1 fruit fly cellular context compared by ENCODE assay signal in genomic region chr3R:11778012-11778865, dm6.
A peak's percentile ranks its signal among the peaks of the same experiment; 100 is the strongest.
TF ChIP-seq lines count a peak whose summit lies in the region.

No protein-coding gene starts in this region.

TF ChIP-seq in whole organism, embryonic, 481 proteins besides CTCF, POLR2A, EP300 and RAD21 (continued from another document):
- TF ChIP-seq Opbp (GFP tag; IDR thresholded peaks at IDR 0.05; lab: Robert Waterston, UW; ENCODE audit: partially characterized antibody) = peak; percentile 75
- TF ChIP-seq CG15073 (GFP tag; optimal IDR thresholded peaks at IDR 0.05; lab: Kevin White, UChicago) = peak; percentile 33
- peak; percentile 83 for TF ChIP-seq CG31441 (GFP tag; IDR thresholded peaks at IDR 0.05; lab: Robert Waterston, UW)
- TF ChIP-seq CG7372 (GFP tag; IDR thresholded peaks at IDR 0.05; lab: Robert Waterston, UW) = no peak
- peak; percentile 68 for TF ChIP-seq Hand (GFP tag; optimal IDR thresholded peaks at IDR 0.05; lab: Kevin White, UChicago)
- peak; percentile 75 for TF ChIP-seq her (GFP tag; optimal IDR thresholded peaks at IDR 0.05; lab: Kevin White, UChicago)
- TF ChIP-seq CG10209 (GFP tag; optimal IDR thresholded peaks at IDR 0.05; lab: Kevin White, UChicago) = peak; percentile 71
- peak; percentile 39 for TF ChIP-seq ssp (GFP tag; IDR thresholded peaks at IDR 0.05; lab: Robert Waterston, UW)
- peak; percentile 55 for TF ChIP-seq CG1529 (GFP tag; optimal IDR thresholded peaks at IDR 0.05; lab: Kevin White, UChicago)
- peak; percentile 57 for TF ChIP-seq CG15269 (tag; optimal IDR thresholded peaks at IDR 0.05; lab: Kevin White, UChicago)
- TF ChIP-seq CG34422 (GFP tag; IDR thresholded peaks at IDR 0.05; lab: Robert Waterston, UW) = peak; percentile 84; the same call in 2 of the 3 replicates
- TF ChIP-seq Hr39 (optimal IDR thresholded peaks at IDR 0.05; lab: Kevin White, UChicago) = no peak
- no peak for TF ChIP-seq Oaz (GFP tag; IDR thresholded peaks at IDR 0.05; lab: Robert Waterston, UW)
- no peak for TF ChIP-seq CG15479 (GFP tag; optimal IDR thresholded peaks at IDR 0.05; lab: Kevin White, UChicago)
- TF ChIP-seq NfI (GFP tag; optimal IDR thresholded peaks at IDR 0.05; lab: Kevin White, UChicago) = peak; percentile 48
- TF ChIP-seq tll (GFP tag; optimal IDR thresholded peaks at IDR 0.05; lab: Kevin White, UChicago) = peak in 1 of 2 experiments; percentile 69
- peak; percentile 18 for TF ChIP-seq slou (GFP tag; optimal IDR thresholded peaks at IDR 0.05; lab: Kevin White, UChicago)
- TF ChIP-seq CG9876 (GFP tag; optimal IDR thresholded peaks at IDR 0.05; lab: Kevin White, UChicago) = no peak
- peak; percentile 79 for TF ChIP-seq tio (GFP tag; optimal IDR thresholded peaks at IDR 0.05; lab: Kevin White, UChicago)
- no peak for TF ChIP-seq ham (GFP tag; IDR thresholded peaks at IDR 0.05; lab: Robert Waterston, UW)
- TF ChIP-seq CG2712 (tag; optimal IDR thresholded peaks at IDR 0.05; lab: Kevin White, UChicago) = peak; percentile 78
- TF ChIP-seq Drgx (GFP tag; IDR thresholded peaks at IDR 0.05; lab: Robert Waterston, UW) = peak; percentile 6; the same call in 1 of the 2 replicates
- no peak for TF ChIP-seq tup (GFP tag; optimal IDR thresholded peaks at IDR 0.05; lab: Kevin White, UChicago)
- TF ChIP-seq hb (GFP tag; IDR thresholded peaks at IDR 0.05; lab: Robert Waterston, UW; ENCODE audit: partially characterized antibody) = no peak
- no peak for TF ChIP-seq h (optimal IDR thresholded peaks at IDR 0.05; lab: Kevin White, UChicago)
- TF ChIP-seq sisA (GFP tag; IDR thresholded peaks at IDR 0.05; lab: Robert Waterston, UW) = peak; percentile 62
- peak; percentile 99 for TF ChIP-seq D19B (GFP tag; optimal IDR thresholded peaks at IDR 0.05; lab: Kevin White, UChicago)
- TF ChIP-seq eve (GFP tag; optimal IDR thresholded peaks at IDR 0.05; lab: Kevin White, UChicago) = peak in 1 of 2 experiments; percentile 94
- peak; percentile 88 for TF ChIP-seq pfk (GFP tag; optimal IDR thresholded peaks at IDR 0.05; lab: Kevin White, UChicago)
- peak; percentile 61 for TF ChIP-seq nerfin-1 (tag; optimal IDR thresholded peaks at IDR 0.05; lab: Kevin White, UChicago)
- TF ChIP-seq CG2120 (GFP tag; optimal IDR thresholded peaks at IDR 0.05; lab: Kevin White, UChicago) = peak; percentile 56
- TF ChIP-seq rib (GFP tag; IDR thresholded peaks at IDR 0.05; lab: Robert Waterston, UW) = peak; percentile 78; the same call in 1 of the 2 replicates
- 0 out of 3 replicates have a peak, but pooled peaks have one; percentile 11 for TF ChIP-seq CG14860 (GFP tag; IDR thresholded peaks at IDR 0.05; lab: Robert Waterston, UW; ENCODE audit: partially characterized antibody)
- peak in 1 of 2 experiments; percentile 71 for TF ChIP-seq Eip74EF (GFP tag; optimal IDR thresholded peaks at IDR 0.05; lab: Kevin White, UChicago)
- no peak for TF ChIP-seq Fer3 (tag; optimal IDR thresholded peaks at IDR 0.05; lab: Kevin White, UChicago)
- no peak for TF ChIP-seq GATAe (GFP tag; conservative IDR thresholded peaks at IDR 0.05; lab: Robert Waterston, UW)
- peak; percentile 36; the same call in 1 of the 2 replicates for TF ChIP-seq Xrp1 (GFP tag; IDR thresholded peaks at IDR 0.05; lab: Robert Waterston, UW)
- no peak for TF ChIP-seq Dip3 (GFP tag; optimal IDR thresholded peaks at IDR 0.05; lab: Kevin White, UChicago)
- peak; percentile 74 for TF ChIP-seq Xbp1 (GFP tag; optimal IDR thresholded peaks at IDR 0.05; lab: Kevin White, UChicago)
- no peak for TF ChIP-seq Myb (GFP tag; optimal IDR thresholded peaks at IDR 0.05; lab: Kevin White, UChicago)
- TF ChIP-seq fd64A (GFP tag; optimal IDR thresholded peaks at IDR 0.05; lab: Kevin White, UChicago) = peak; percentile 72
- peak; percentile 48 for TF ChIP-seq Antp (GFP tag; optimal IDR thresholded peaks at IDR 0.05; lab: Kevin White, UChicago)
- peak; percentile 62 for TF ChIP-seq Nf-YC (tag; optimal IDR thresholded peaks at IDR 0.05; lab: Kevin White, UChicago)
- TF ChIP-seq bcd (GFP tag; optimal IDR thresholded peaks at IDR 0.05; lab: Kevin White, UChicago) = peak; percentile 73
- TF ChIP-seq CG14965 (GFP tag; optimal IDR thresholded peaks at IDR 0.05; lab: Kevin White, UChicago; ENCODE audit: borderline replicate concordance) = no peak
- TF ChIP-seq CG17186 (GFP tag; optimal IDR thresholded peaks at IDR 0.05; lab: Kevin White, UChicago) = no peak
- peak; percentile 42 for TF ChIP-seq cato (GFP tag; optimal IDR thresholded peaks at IDR 0.05; lab: Kevin White, UChicago; ENCODE audit: borderline replicate concordance)
- peak; percentile 83 for TF ChIP-seq CG12104 (GFP tag; optimal IDR thresholded peaks at IDR 0.05; lab: Kevin White, UChicago)
- peak; percentile 58; the same call in 1 of the 2 replicates for TF ChIP-seq CG4404 (GFP tag; IDR thresholded peaks at IDR 0.05; lab: Robert Waterston, UW)
